Worm (Caenorhabditis elegans): ENCODE results near the gene pezo-1.
"Not testable (repeated sequence)": the region's sequence is repeated elsewhere in the genome, so short reads cannot be mapped to it uniquely, and the experiment has no call there.

DNA sequence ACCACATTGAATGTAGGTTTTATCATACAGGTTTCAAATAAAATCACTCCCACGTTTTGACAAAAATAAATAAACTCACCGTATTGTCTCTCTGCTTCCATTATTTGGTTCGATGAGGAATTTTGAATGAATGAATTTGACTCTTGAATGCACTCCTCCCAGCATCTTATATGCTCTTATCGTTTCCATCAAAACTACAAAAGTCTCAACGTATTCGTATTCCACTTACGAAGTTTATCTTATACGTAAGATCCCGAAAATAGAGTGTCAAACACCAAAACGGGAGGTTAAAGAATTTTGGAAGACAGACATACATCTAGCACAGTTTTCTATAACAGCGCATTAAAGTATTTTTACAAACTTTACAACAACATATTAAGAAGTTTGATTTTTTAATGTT, 72.5 kb downstream of the pezo-1 start, which contains the start of gene nhr-264:
- not testable (repeated sequence) for TF ChIP-seq dao-5, him-1, W03F9.2 (tag; optimal IDR thresholded peaks at IDR 0.05)
